Worm (Caenorhabditis elegans): ENCODE measurements around the gene grl-10.
A peak's percentile ranks its signal among the peaks of the same experiment; 100 is the strongest.

Gene grl-10

ce11 chrV:7824138-7824537, 49.8 kb downstream of the grl-10 start:
- TF ChIP-seq unc-62 (GFP tag; optimal IDR thresholded peaks at IDR 0.05) (peak; percentile 29), hlh-1 (tag; optimal IDR thresholded peaks at IDR 0.05) (peak; percentile 47), drap-1 (GFP tag; optimal IDR thresholded peaks at IDR 0.05) (no peak), nhr-12 (tag; optimal IDR thresholded peaks at IDR 0.05) (no peak), ztf-11 (tag; optimal IDR thresholded peaks at IDR 0.05) (no peak)
